Worm (Caenorhabditis elegans) whole organism, mixed stage, embryonic: ENCODE measurements around the gene comt-5.
A peak's percentile ranks its signal among the peaks of the same experiment; 100 is the strongest.

Experiments used
- M03D4.4 ChIP-seq: sonication (generic microtip); optimal IDR thresholded peaks from 2 replicates; lab custom pipeline; 2017; ENCODE audit warnings: mild to moderate bottlenecking, missing genetic modification characterization, missing compliant biosample characterization
- bed-3 ChIP-seq: fragments of 200-800 bp; sonication (Bioruptor generic); optimal IDR thresholded peaks from 3 replicates; lab custom pipeline; 2018; ENCODE audit warnings: mild to moderate bottlenecking, missing genetic modification characterization, moderate library complexity, missing compliant biosample characterization
- blmp-1 ChIP-seq: fragments of 150-350 bp; optimal IDR thresholded peaks from 2 replicates; lab custom pipeline; 2014; ENCODE audit warnings: missing biosample characterization, missing genetic modification characterization
- ceh-39 ChIP-seq: fragments of 150-350 bp; optimal IDR thresholded peaks from 2 replicates; lab custom pipeline; 2014; ENCODE audit warnings: missing biosample characterization, missing genetic modification characterization
- ceh-43 ChIP-seq: fragments of 200-800 bp; sonication (Bioruptor generic); optimal IDR thresholded peaks from 2 replicates; lab custom pipeline; 2018; ENCODE audit warnings: mild to moderate bottlenecking, missing genetic modification characterization, moderate library complexity, missing compliant biosample characterization
- ces-1 ChIP-seq: fragments of 150-350 bp; optimal IDR thresholded peaks from 2 replicates; lab custom pipeline; 2014; ENCODE audit warnings: missing biosample characterization, missing genetic modification reagents, missing genetic modification characterization
- cnd-1 ChIP-seq: fragments of 200-800 bp; sonication (Bioruptor generic); optimal IDR thresholded peaks from 2 replicates; lab custom pipeline; 2018; ENCODE audit warnings: mild to moderate bottlenecking, missing genetic modification characterization, missing compliant biosample characterization
- drap-1 ChIP-seq: fragments of 200-800 bp; sonication (Bioruptor generic); optimal IDR thresholded peaks from 3 replicates; lab custom pipeline; 2018; ENCODE audit warnings: mild to moderate bottlenecking, missing genetic modification characterization, missing compliant biosample characterization
- elt-1 ChIP-seq: sonication (generic microtip); optimal IDR thresholded peaks from 2 replicates; lab custom pipeline; 2017; ENCODE audit warnings: missing genetic modification characterization, mild to moderate bottlenecking, missing compliant biosample characterization, antibody characterized with exemption, moderate library complexity, borderline replicate concordance; ENCODE audit not compliant: insufficient read depth
- elt-3 ChIP-seq: fragments of 150-350 bp; optimal IDR thresholded peaks from 2 replicates; lab custom pipeline; 2014; ENCODE audit warnings: missing biosample characterization, missing genetic modification characterization
- flh-1 ChIP-seq: fragments of 200-800 bp; sonication (Bioruptor generic); optimal IDR thresholded peaks from 2 replicates; lab custom pipeline; 2018; ENCODE audit warnings: mild to moderate bottlenecking, missing genetic modification characterization, moderate library complexity, missing compliant biosample characterization
- ham-2 ChIP-seq: fragments of 200-800 bp; sonication (Bioruptor generic); optimal IDR thresholded peaks from 2 replicates; lab custom pipeline; 2018; ENCODE audit warnings: mild to moderate bottlenecking, missing genetic modification characterization, missing compliant biosample characterization
- hlh-1 ChIP-seq: fragments of 150-350 bp; optimal IDR thresholded peaks from 2 replicates; lab custom pipeline; 2014; ENCODE audit warnings: missing biosample characterization, missing genetic modification reagents, missing genetic modification characterization
- lin-13 ChIP-seq: fragments of 150-350 bp; optimal IDR thresholded peaks from 2 replicates; lab custom pipeline; 2014; ENCODE audit warnings: missing biosample characterization, missing genetic modification characterization
- lsy-2 ChIP-seq: fragments of 150-350 bp; optimal IDR thresholded peaks from 2 replicates; lab custom pipeline; 2014; ENCODE audit warnings: missing biosample characterization, missing genetic modification characterization
- mab-5 ChIP-seq: fragments of 150-350 bp; optimal IDR thresholded peaks from 2 replicates; lab custom pipeline; 2014; ENCODE audit warnings: missing biosample characterization, missing genetic modification characterization
- mep-1 ChIP-seq: fragments of 150-350 bp; optimal IDR thresholded peaks from 2 replicates; lab custom pipeline; 2017; ENCODE audit warnings: missing biosample characterization, missing genetic modification reagents, missing genetic modification characterization, inconsistent platforms
- mls-2 ChIP-seq: sonication (generic microtip); optimal IDR thresholded peaks from 2 replicates; lab custom pipeline; 2016; ENCODE audit warnings: mild to moderate bottlenecking, missing genetic modification characterization, moderate library complexity, missing compliant biosample characterization
- nhr-12 ChIP-seq: fragments of 150-350 bp; optimal IDR thresholded peaks from 2 replicates; lab custom pipeline; 2014; ENCODE audit warnings: missing biosample characterization, missing genetic modification characterization
- nhr-237 ChIP-seq: fragments of 150-350 bp; optimal IDR thresholded peaks from 2 replicates; lab custom pipeline; 2014; ENCODE audit warnings: missing biosample characterization, missing genetic modification characterization
- nhr-28 ChIP-seq: fragments of 150-350 bp; optimal IDR thresholded peaks from 2 replicates; lab custom pipeline; 2014; ENCODE audit warnings: missing biosample characterization, missing genetic modification characterization
- nhr-76 ChIP-seq: sonication (generic microtip); optimal IDR thresholded peaks from 2 replicates; lab custom pipeline; 2017; ENCODE audit warnings: missing biosample characterization, missing genetic modification characterization
- pha-4 ChIP-seq: fragments of 150-350 bp; optimal IDR thresholded peaks from 2 replicates; lab custom pipeline; 2018; ENCODE audit warnings: missing biosample characterization, missing genetic modification reagents, missing genetic modification characterization
- sem-2 ChIP-seq: fragments of 200-800 bp; sonication (Bioruptor generic); optimal IDR thresholded peaks from 2 replicates; lab custom pipeline; 2018; ENCODE audit warnings: mild to moderate bottlenecking, missing genetic modification characterization, missing compliant biosample characterization
- snpc-4 ChIP-seq: fragments of 150-350 bp; optimal IDR thresholded peaks from 2 replicates; lab custom pipeline; 2014; ENCODE audit warnings: missing biosample characterization, missing genetic modification characterization
- sptf-1 ChIP-seq: sonication (generic microtip); optimal IDR thresholded peaks from 2 replicates; lab custom pipeline; 2017; ENCODE audit warnings: mild to moderate bottlenecking, missing genetic modification characterization, moderate library complexity, missing compliant biosample characterization
- tbx-8 ChIP-seq: fragments of 200-800 bp; sonication (Bioruptor generic); optimal IDR thresholded peaks from 2 replicates; lab custom pipeline; 2018; ENCODE audit warnings: mild to moderate bottlenecking, missing genetic modification characterization, moderate library complexity, missing compliant biosample characterization
- unc-120 ChIP-seq: sonication (generic microtip); optimal IDR thresholded peaks from 2 replicates; lab custom pipeline; 2017; ENCODE audit warnings: missing genetic modification characterization, missing compliant biosample characterization; ENCODE audit not compliant: poor library complexity, severe bottlenecking
- unc-39 ChIP-seq: fragments of 150-350 bp; optimal IDR thresholded peaks from 2 replicates; lab custom pipeline; 2014; ENCODE audit warnings: missing biosample characterization, missing genetic modification characterization
- unc-62 ChIP-seq: fragments of 150-350 bp; optimal IDR thresholded peaks from 2 replicates; lab custom pipeline; 2014; ENCODE audit warnings: missing biosample characterization, missing genetic modification reagents, missing genetic modification characterization
- zip-8 ChIP-seq: fragments of 150-350 bp; optimal IDR thresholded peaks from 2 replicates; lab custom pipeline; 2014; ENCODE audit warnings: missing biosample characterization, missing genetic modification characterization
- ztf-11 ChIP-seq: fragments of 150-350 bp; optimal IDR thresholded peaks from 2 replicates; lab custom pipeline; 2014; ENCODE audit warnings: missing biosample characterization, missing genetic modification characterization

comt-5 gene

ce11 chrV:2011777-2012176 lies 41.6 kb downstream of the comt-5 start, which contains the start of gene F59A7.7:
Gene F59A7.7 (plus strand): TSS chrV:2012077.
- TF ChIP-seq blmp-1 (tag; lab: Kevin White, UChicago) (no peak), mep-1 (no peak), tbx-8 (GFP tag; lab: Kevin White, UChicago) (no peak), sem-2 (GFP tag; lab: Kevin White, UChicago) (no peak), lsy-2 (tag; lab: Kevin White, UChicago) (no peak), mab-5 (tag; lab: Kevin White, UChicago) (no peak), elt-1 (tag; lab: Kevin White, UChicago) (no peak), flh-1 (GFP tag; lab: Kevin White, UChicago) (no peak), elt-3 (no peak), pha-4 (no peak), mls-2 (no peak), hlh-1 (tag; lab: Kevin White, UChicago) (no peak), ztf-11 (tag; lab: Kevin White, UChicago) (no peak), snpc-4 (tag; lab: Kevin White, UChicago) (no peak), ces-1 (no peak), ceh-43 (GFP tag; lab: Kevin White, UChicago) (no peak), unc-39 (tag; lab: Kevin White, UChicago) (no peak), ceh-39 (tag; lab: Kevin White, UChicago) (no peak), nhr-28 (tag; lab: Kevin White, UChicago) (no peak), nhr-76 (no peak)

- TF ChIP-seq mep-1 (peak; percentile 47), sptf-1 (tag; lab: Kevin White, UChicago) (no peak), lin-13 (tag; lab: Kevin White, UChicago) (no peak), nhr-237 (peak; percentile 36), tbx-8 (GFP tag; lab: Kevin White, UChicago) (no peak), lsy-2 (tag; lab: Kevin White, UChicago) (peak; percentile 91)
Measured at ce11 chrV:2008412-2008811, 45.0 kb downstream of the comt-5 start.

ce11 chrV:2004659-2005058 lies 48.8 kb downstream of the comt-5 start, which contains the start of gene cysl-4:
Gene cysl-4 (plus strand): TSS chrV:2004959.
- TF ChIP-seq elt-1 (tag; lab: Kevin White, UChicago), result no peak
- no peak for TF ChIP-seq ham-2
- no peak for TF ChIP-seq pha-4
- TF ChIP-seq nhr-28 (tag; lab: Kevin White, UChicago), result no peak
- TF ChIP-seq flh-1 (GFP tag; lab: Kevin White, UChicago), result no peak
- TF ChIP-seq mls-2, result no peak
- no peak for TF ChIP-seq unc-120 (tag; lab: Kevin White, UChicago)
- no peak for TF ChIP-seq nhr-76
- no peak for TF ChIP-seq M03D4.4
- no peak for TF ChIP-seq snpc-4 (tag; lab: Kevin White, UChicago)
- no peak for TF ChIP-seq bed-3
- TF ChIP-seq cnd-1, result no peak
- TF ChIP-seq elt-3, result no peak
- TF ChIP-seq ceh-39 (tag; lab: Kevin White, UChicago), result no peak
- TF ChIP-seq lin-13 (tag; lab: Kevin White, UChicago), result no peak
- no peak for TF ChIP-seq drap-1
- no peak for TF ChIP-seq nhr-237
- TF ChIP-seq tbx-8 (GFP tag; lab: Kevin White, UChicago), result no peak
- TF ChIP-seq, all 35 proteins: peak for 0

DNA sequence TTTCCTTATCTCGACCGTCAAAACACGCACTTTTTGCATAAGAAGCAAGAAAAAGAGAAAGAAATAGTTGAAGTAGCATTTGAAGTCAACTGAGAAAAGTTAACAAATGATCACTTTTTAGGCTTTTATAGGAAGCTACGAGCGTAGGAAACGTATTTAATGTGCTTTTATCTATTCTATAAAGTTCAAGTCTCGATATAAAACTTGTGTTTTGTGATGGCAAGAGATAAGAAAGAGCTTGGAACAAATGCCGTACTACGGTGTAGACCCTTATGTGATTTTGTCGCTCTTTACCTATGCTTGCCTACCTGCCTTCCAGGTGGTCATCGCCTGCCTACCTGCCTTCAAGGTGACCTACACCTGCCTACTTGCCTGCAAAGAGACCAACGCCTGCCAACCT lies 49.2 kb downstream of the comt-5 start, which contains the start of gene clec-206:
Gene clec-206, minus strand, starts transcription at position 101 of the 400 bp plus-strand sequence.
- TF ChIP-seq ces-1 (no peak), unc-120 (tag; lab: Kevin White, UChicago) (no peak), zip-8 (tag; lab: Kevin White, UChicago) (no peak), lsy-2 (tag; lab: Kevin White, UChicago) (no peak), unc-62 (GFP tag; lab: Kevin White, UChicago) (no peak), nhr-237 (no peak), sem-2 (GFP tag; lab: Kevin White, UChicago) (no peak), blmp-1 (tag; lab: Kevin White, UChicago) (no peak), ztf-11 (tag; lab: Kevin White, UChicago) (no peak), mls-2 (no peak), elt-3 (no peak), sptf-1 (tag; lab: Kevin White, UChicago) (no peak), hlh-1 (tag; lab: Kevin White, UChicago) (no peak), nhr-28 (tag; lab: Kevin White, UChicago) (no peak), pha-4 (no peak), drap-1 (no peak), bed-3 (no peak), nhr-12 (tag; lab: Kevin White, UChicago) (no peak), cnd-1 (no peak)
- TF ChIP-seq, all 35 proteins: peak for 0
